Worm (Caenorhabditis elegans) whole organism, L4 larva: Measurements from ENCODE around the gene cht-1.

Source experiments
- F26F4.8 ChIP-seq: fragments of 200-800 bp; sonication (Bioruptor generic); conservative IDR thresholded peaks from 2 replicates; pipeline ENCODE4 v1.3.6; 2022; ENCODE audit warnings: missing genetic modification characterization, missing compliant biosample characterization
- F44E2.7 ChIP-seq: fragments of 200-800 bp; sonication (Bioruptor generic); IDR thresholded peaks from 2 replicates; pipeline ENCODE4 v2.1.2; 2022; ENCODE audit warnings: missing genetic modification characterization, missing compliant biosample characterization
- T20F7.1 ChIP-seq: fragments of 200-800 bp; sonication (Bioruptor generic); optimal IDR thresholded peaks from 2 replicates; lab custom pipeline; 2018; ENCODE audit warnings: mild to moderate bottlenecking, missing genetic modification characterization, missing compliant biosample characterization
- Y105C5A.15 ChIP-seq: fragments of 200-800 bp; sonication (Bioruptor generic); IDR thresholded peaks from 2 replicates; pipeline ENCODE4 v1.3.6; 2022; ENCODE audit warnings: missing genetic modification characterization, missing compliant biosample characterization
- Y5F2A.4 ChIP-seq: fragments of 200-800 bp; sonication (Bioruptor generic); optimal IDR thresholded peaks from 2 replicates; lab custom pipeline; 2018; ENCODE audit warnings: mild to moderate bottlenecking, missing genetic modification characterization, missing compliant biosample characterization
- cey-2 ChIP-seq: sonication (generic microtip); optimal IDR thresholded peaks from 3 replicates; lab custom pipeline; 2017; ENCODE audit warnings: missing genetic modification characterization, mild to moderate bottlenecking, missing compliant biosample characterization, antibody characterized with exemption, borderline replicate concordance; ENCODE audit not compliant: insufficient read depth
- ctbp-1 ChIP-seq: fragments of 200-800 bp; sonication (Bioruptor generic); IDR thresholded peaks from 2 replicates; pipeline ENCODE4 v1.3.6; 2022; ENCODE audit warnings: missing genetic modification reagents, missing genetic modification characterization, missing compliant biosample characterization
- daf-19 ChIP-seq: fragments of 200-800 bp; sonication (Bioruptor generic); conservative IDR thresholded peaks from 2 replicates; pipeline ENCODE4 v1.3.6; 2022; ENCODE audit warnings: missing genetic modification characterization, missing compliant biosample characterization
- dve-1 ChIP-seq: sonication (generic microtip); optimal IDR thresholded peaks from 2 replicates; lab custom pipeline; 2017; ENCODE audit warnings: antibody characterized with exemption, mild to moderate bottlenecking, missing genetic modification characterization, missing compliant biosample characterization; ENCODE audit not compliant: insufficient read depth
- egl-43 ChIP-seq: fragments of 200-800 bp; sonication (Bioruptor generic); IDR thresholded peaks from 2 replicates; pipeline ENCODE4 v1.3.6; 2022; ENCODE audit warnings: missing genetic modification reagents, missing genetic modification characterization, missing compliant biosample characterization
- madf-5 ChIP-seq, 2 experiments: fragments of 200-800 bp; sonication (Bioruptor generic); IDR thresholded peaks; 2 replicates each; pipeline ENCODE4 v1.3.6; 2022; ENCODE audit warnings: missing compliant biosample characterization in 2 of 2, missing genetic modification characterization in 2 of 2
- mxl-3 ChIP-seq: fragments of 200-800 bp; sonication (Bioruptor generic); optimal IDR thresholded peaks from 2 replicates; lab custom pipeline; 2018; ENCODE audit warnings: mild to moderate bottlenecking, missing genetic modification characterization, missing compliant biosample characterization
- nhr-111 ChIP-seq: fragments of 200-800 bp; sonication (Bioruptor generic); optimal IDR thresholded peaks from 2 replicates; lab custom pipeline; 2018; ENCODE audit warnings: mild to moderate bottlenecking, missing genetic modification characterization, missing compliant biosample characterization
- skn-1 ChIP-seq: fragments of 150-350 bp; optimal IDR thresholded peaks from 2 replicates; lab custom pipeline; 2014; ENCODE audit warnings: missing biosample characterization, missing genetic modification characterization
- tag-97 ChIP-seq: fragments of 200-800 bp; sonication (Bioruptor generic); IDR thresholded peaks from 2 replicates; pipeline ENCODE4 v1.3.6; 2022; ENCODE audit warnings: missing genetic modification characterization, missing compliant biosample characterization
- unc-130 ChIP-seq: sonication (generic microtip); optimal IDR thresholded peaks from 2 replicates; lab custom pipeline; 2016; ENCODE audit warnings: missing genetic modification reagents, missing genetic modification characterization, missing compliant biosample characterization
- unc-39 ChIP-seq: sonication (generic microtip); optimal IDR thresholded peaks from 2 replicates; lab custom pipeline; 2017; ENCODE audit warnings: missing biosample characterization, missing genetic modification characterization
- zip-11 ChIP-seq: fragments of 200-800 bp; sonication (Bioruptor generic); IDR thresholded peaks from 2 replicates; pipeline ENCODE4 v1.3.6; 2022; ENCODE audit warnings: missing genetic modification characterization, missing compliant biosample characterization

The cht-1 gene

DNA sequence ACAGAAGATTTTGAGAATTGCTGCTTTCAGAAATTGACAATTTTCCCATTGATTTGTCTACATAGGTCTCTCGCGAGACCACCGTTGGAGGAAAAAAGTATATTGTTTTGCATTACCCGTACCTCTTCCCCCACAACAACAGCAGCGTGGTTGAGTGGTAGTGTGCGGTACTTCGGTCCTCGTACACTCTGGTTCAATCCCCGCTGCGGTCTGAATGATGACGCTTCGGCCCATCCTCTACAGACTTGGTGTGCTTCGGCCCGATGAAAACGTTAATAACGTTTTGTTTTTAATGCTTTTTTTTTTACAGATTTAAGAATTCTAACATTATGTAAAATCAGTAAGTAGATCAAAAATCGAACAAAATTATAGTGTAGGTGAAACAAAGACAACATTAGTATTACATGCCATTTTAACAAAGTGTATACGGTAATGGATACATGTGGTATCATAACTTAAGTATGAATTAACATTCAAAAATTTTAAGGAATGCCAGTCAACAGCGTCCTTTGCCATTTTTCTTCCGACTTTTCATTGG, 51.8 kb downstream of the cht-1 start, which contains the start of gene ZK816.3 (continued):
- TF ChIP-seq F26F4.8 (GFP tag; lab: Robert Waterston, UW) (0 out of 2 replicates have a peak, but pooled peaks have one; percentile 37), madf-5 (GFP tag; IDR thresholded peaks at IDR 0.05; lab: Robert Waterston, UW) (0 out of 4 replicates have a peak, but pooled peaks of 1 of the 2 experiments have one; percentile 15), nhr-111 (GFP tag; lab: Kevin White, UChicago) (no peak), Y5F2A.4 (GFP tag; lab: Kevin White, UChicago) (peak; percentile 5), Y105C5A.15 (0 out of 2 replicates have a peak, but pooled peaks have one; percentile 57), F44E2.7 (GFP tag; lab: Robert Waterston, UW) (no peak), unc-130 (GFP tag; lab: Kevin White, UChicago) (peak; percentile 20), skn-1 (tag; lab: Kevin White, UChicago) (no peak), zip-11 (GFP tag; lab: Robert Waterston, UW) (0 out of 2 replicates have a peak, but pooled peaks have one; percentile 21), mxl-3 (GFP tag; lab: Kevin White, UChicago) (peak; percentile 25), cey-2 (no peak), unc-39 (no peak), dve-1 (tag; lab: Kevin White, UChicago) (peak; percentile 45), daf-19 (GFP tag; lab: Robert Waterston, UW) (no peak), T20F7.1 (GFP tag; lab: Kevin White, UChicago) (no peak), ctbp-1 (GFP tag; lab: Robert Waterston, UW) (peak; percentile 64; the same call in 1 of the 2 replicates), tag-97 (GFP tag; lab: Robert Waterston, UW) (no peak), egl-43 (GFP tag; lab: Robert Waterston, UW) (peak; percentile 85)
- TF ChIP-seq, all 104 proteins: peak for 35
